Worm (Caenorhabditis elegans) whole organism, mixed stage, embryonic: ENCODE measurements around the gene C50E3.13.

ENCODE experiments used
- bed-3 ChIP-seq: fragments of 200-800 bp; sonication (Bioruptor generic); optimal IDR thresholded peaks from 3 replicates; lab custom pipeline; 2018; ENCODE audit warnings: mild to moderate bottlenecking, missing genetic modification characterization, moderate library complexity, missing compliant biosample characterization
- blmp-1 ChIP-seq: fragments of 150-350 bp; optimal IDR thresholded peaks from 2 replicates; lab custom pipeline; 2014; ENCODE audit warnings: missing biosample characterization, missing genetic modification characterization
- elt-1 ChIP-seq: sonication (generic microtip); optimal IDR thresholded peaks from 2 replicates; lab custom pipeline; 2017; ENCODE audit warnings: missing genetic modification characterization, mild to moderate bottlenecking, missing compliant biosample characterization, antibody characterized with exemption, moderate library complexity, borderline replicate concordance; ENCODE audit not compliant: insufficient read depth
- elt-3 ChIP-seq: fragments of 150-350 bp; optimal IDR thresholded peaks from 2 replicates; lab custom pipeline; 2014; ENCODE audit warnings: missing biosample characterization, missing genetic modification characterization
- ham-2 ChIP-seq: fragments of 200-800 bp; sonication (Bioruptor generic); optimal IDR thresholded peaks from 2 replicates; lab custom pipeline; 2018; ENCODE audit warnings: mild to moderate bottlenecking, missing genetic modification characterization, missing compliant biosample characterization
- mep-1 ChIP-seq: fragments of 150-350 bp; optimal IDR thresholded peaks from 2 replicates; lab custom pipeline; 2017; ENCODE audit warnings: missing biosample characterization, missing genetic modification reagents, missing genetic modification characterization, inconsistent platforms
- nhr-12 ChIP-seq: fragments of 150-350 bp; optimal IDR thresholded peaks from 2 replicates; lab custom pipeline; 2014; ENCODE audit warnings: missing biosample characterization, missing genetic modification characterization
- nhr-2 ChIP-seq: fragments of 150-350 bp; optimal IDR thresholded peaks from 2 replicates; lab custom pipeline; 2014; ENCODE audit warnings: missing biosample characterization, missing genetic modification characterization
- nhr-237 ChIP-seq: fragments of 150-350 bp; optimal IDR thresholded peaks from 2 replicates; lab custom pipeline; 2014; ENCODE audit warnings: missing biosample characterization, missing genetic modification characterization
- sptf-1 ChIP-seq: sonication (generic microtip); optimal IDR thresholded peaks from 2 replicates; lab custom pipeline; 2017; ENCODE audit warnings: mild to moderate bottlenecking, missing genetic modification characterization, moderate library complexity, missing compliant biosample characterization
- unc-62 ChIP-seq: fragments of 150-350 bp; optimal IDR thresholded peaks from 2 replicates; lab custom pipeline; 2014; ENCODE audit warnings: missing biosample characterization, missing genetic modification reagents, missing genetic modification characterization
- zip-8 ChIP-seq: fragments of 150-350 bp; optimal IDR thresholded peaks from 2 replicates; lab custom pipeline; 2014; ENCODE audit warnings: missing biosample characterization, missing genetic modification characterization
- ztf-11 ChIP-seq: fragments of 150-350 bp; optimal IDR thresholded peaks from 2 replicates; lab custom pipeline; 2014; ENCODE audit warnings: missing biosample characterization, missing genetic modification characterization

DNA sequence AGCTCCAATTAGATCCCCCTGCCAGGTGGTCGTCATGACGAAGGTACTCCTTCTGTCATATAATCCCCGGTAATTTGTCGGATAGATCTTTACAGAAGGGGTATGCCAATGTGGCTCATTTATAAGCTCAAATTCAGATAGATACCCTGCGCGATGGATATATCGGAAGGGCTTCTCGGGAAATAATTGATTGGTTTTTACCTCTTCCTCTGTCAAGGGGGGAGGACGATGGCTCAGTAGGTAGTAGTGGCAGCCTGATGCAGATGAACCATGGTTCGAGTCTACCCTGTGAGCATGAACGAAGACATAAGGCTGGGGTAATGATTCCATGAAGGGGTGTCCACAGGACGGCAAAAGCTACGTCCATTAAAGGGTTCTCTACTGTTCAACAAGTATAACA, 23.1 kb upstream of the C50E3.13 start:
- no peak for TF ChIP-seq nhr-237 (tag; lab: Kevin White, UChicago)
- no peak for TF ChIP-seq unc-62
- TF ChIP-seq elt-1 (tag; lab: Kevin White, UChicago) = no peak
- TF ChIP-seq ztf-11 (tag; lab: Kevin White, UChicago) = no peak
- no peak for TF ChIP-seq nhr-2
- no peak for TF ChIP-seq blmp-1
- no peak for TF ChIP-seq zip-8
- no peak for TF ChIP-seq nhr-12 (tag; lab: Kevin White, UChicago)
- TF ChIP-seq sptf-1 (tag; lab: Kevin White, UChicago) = no peak
- no peak for TF ChIP-seq bed-3
- TF ChIP-seq mep-1 = no peak
- TF ChIP-seq ham-2 (GFP tag; lab: Kevin White, UChicago) = no peak
- no peak for TF ChIP-seq elt-3 (tag; lab: Kevin White, UChicago)
